Fruit fly (Drosophila melanogaster) whole organism, embryonic: ENCODE data around the gene CG43137.
A peak's percentile ranks its signal among the peaks of the same experiment; 100 is the strongest.

Source experiments
- CG1024 ChIP-seq: fragments of 200-800 bp; sonication (Bioruptor generic); IDR thresholded peaks from 2 replicates; pipeline ENCODE4 v1.3.6; 2022; ENCODE audit warnings: missing biosample characterization, missing genetic modification characterization
- CG10431 ChIP-seq: fragments of 200-800 bp; sonication (Bioruptor generic); optimal IDR thresholded peaks from 3 replicates; lab custom pipeline; 2018; ENCODE audit warnings: missing biosample characterization, mild to moderate bottlenecking, missing genetic modification characterization
- CG10654 ChIP-seq: fragments of 200-800 bp; sonication (Bioruptor generic); optimal IDR thresholded peaks from 2 replicates; lab custom pipeline; 2016; ENCODE audit warnings: missing biosample characterization, missing genetic modification characterization
- CG11085 ChIP-seq: fragments of 200-800 bp; sonication (Bioruptor generic); IDR thresholded peaks from 2 replicates; pipeline ENCODE4 v1.3.6; 2022; ENCODE audit warnings: missing biosample characterization, missing genetic modification characterization
- CG12236 ChIP-seq: fragments of 200-800 bp; sonication (Bioruptor generic); optimal IDR thresholded peaks from 2 replicates; lab custom pipeline; 2016; ENCODE audit warnings: missing biosample characterization, missing genetic modification characterization
- CG12391 ChIP-seq: fragments of 200-800 bp; sonication (Bioruptor generic); optimal IDR thresholded peaks from 3 replicates; lab custom pipeline; 2018; ENCODE audit warnings: missing biosample characterization, mild to moderate bottlenecking, missing genetic modification characterization, moderate library complexity
- CG17186 ChIP-seq: fragments of 200-800 bp; sonication (Bioruptor generic); optimal IDR thresholded peaks from 3 replicates; lab custom pipeline; 2017; ENCODE audit warnings: missing biosample characterization, missing genetic modification reagents, missing genetic modification characterization
- CG18619 ChIP-seq: fragments of 200-800 bp; sonication (Bioruptor generic); optimal IDR thresholded peaks from 3 replicates; lab custom pipeline; 2017; ENCODE audit warnings: missing biosample characterization, mild to moderate bottlenecking, missing genetic modification characterization
- CG2116 ChIP-seq: fragments of 200-800 bp; sonication (Bioruptor generic); optimal IDR thresholded peaks from 3 replicates; lab custom pipeline; 2018; ENCODE audit warnings: missing biosample characterization, mild to moderate bottlenecking, missing genetic modification characterization
- CG3065 ChIP-seq: fragments of 200-800 bp; sonication (Bioruptor generic); optimal IDR thresholded peaks from 2 replicates; lab custom pipeline; 2016; ENCODE audit warnings: missing biosample characterization, missing genetic modification characterization
- CG32767 ChIP-seq: fragments of 200-800 bp; sonication (Bioruptor generic); IDR thresholded peaks from 2 replicates; pipeline ENCODE4 v1.3.6; 2022; ENCODE audit warnings: missing biosample characterization, missing genetic modification characterization
- CG3838 ChIP-seq: fragments of 200-800 bp; sonication (Bioruptor generic); optimal IDR thresholded peaks from 3 replicates; lab custom pipeline; 2016; ENCODE audit warnings: missing biosample characterization, missing genetic modification characterization
- CG6689 ChIP-seq: fragments of 200-800 bp; sonication (Bioruptor generic); IDR thresholded peaks from 2 replicates; pipeline ENCODE4 v1.3.6; 2022; ENCODE audit warnings: missing biosample characterization, missing genetic modification characterization
- CG6813 ChIP-seq: fragments of 200-800 bp; sonication (Bioruptor generic); optimal IDR thresholded peaks from 2 replicates; lab custom pipeline; 2017; ENCODE audit warnings: missing biosample characterization, missing genetic modification characterization, mild to moderate bottlenecking, moderate library complexity, missing genetic modification reagents
- CG7786 ChIP-seq: fragments of 200-800 bp; sonication (Bioruptor generic); optimal IDR thresholded peaks from 2 replicates; lab custom pipeline; 2016; ENCODE audit warnings: missing biosample characterization, missing genetic modification characterization
- CG7987 ChIP-seq: fragments of 200-800 bp; sonication (Bioruptor generic); optimal IDR thresholded peaks from 2 replicates; lab custom pipeline; 2018; ENCODE audit warnings: missing biosample characterization, mild to moderate bottlenecking, missing genetic modification characterization, moderate library complexity
- CG9215 ChIP-seq: fragments of 200-800 bp; sonication (Bioruptor generic); IDR thresholded peaks from 2 replicates; pipeline ENCODE4 v1.3.6; 2022; ENCODE audit warnings: missing biosample characterization, missing genetic modification characterization
- CG9727 ChIP-seq: fragments of 200-800 bp; sonication (Bioruptor generic); optimal IDR thresholded peaks from 3 replicates; lab custom pipeline; 2017; ENCODE audit warnings: missing biosample characterization, mild to moderate bottlenecking, missing genetic modification characterization
- CG9932 ChIP-seq: fragments of 200-800 bp; sonication (Bioruptor generic); IDR thresholded peaks from 2 replicates; pipeline ENCODE4 v1.3.6; 2022; ENCODE audit warnings: missing biosample characterization, missing genetic modification characterization
- Camta ChIP-seq: fragments of 200-800 bp; sonication (Bioruptor generic); optimal IDR thresholded peaks from 2 replicates; lab custom pipeline; 2016; ENCODE audit warnings: missing biosample characterization, missing genetic modification characterization
- Dfd ChIP-seq, 2 experiments: fragments of >200 bp; optimal IDR thresholded peaks; 2 replicates each; lab custom pipeline; 2017; ENCODE audit warnings: missing biosample characterization in 2 of 2, missing genetic modification characterization in 2 of 2
- Dll ChIP-seq: fragments of 200-800 bp; sonication (Bioruptor generic); IDR thresholded peaks from 4 replicates; pipeline ENCODE4 v1.3.6; 2022; ENCODE audit warnings: missing biosample characterization, missing genetic modification characterization; ENCODE audit not compliant: partially characterized antibody
- ERR ChIP-seq: fragments of 200-800 bp; sonication (Bioruptor generic); optimal IDR thresholded peaks from 2 replicates; lab custom pipeline; 2016; ENCODE audit warnings: missing biosample characterization, missing genetic modification characterization
- Fer2 ChIP-seq: fragments of 200-800 bp; sonication (Bioruptor generic); optimal IDR thresholded peaks from 2 replicates; lab custom pipeline; 2018; ENCODE audit warnings: missing biosample characterization, mild to moderate bottlenecking, missing genetic modification characterization, moderate library complexity
- H2.0 ChIP-seq: fragments of 200-800 bp; sonication (Bioruptor generic); IDR thresholded peaks from 2 replicates; pipeline ENCODE4 v1.3.6; 2022; ENCODE audit warnings: missing biosample characterization, missing genetic modification characterization
- HLH54F ChIP-seq: fragments of 200-800 bp; sonication (Bioruptor generic); optimal IDR thresholded peaks from 3 replicates; lab custom pipeline; 2016; ENCODE audit warnings: missing biosample characterization, missing genetic modification characterization
- Max ChIP-seq: fragments of 200-800 bp; sonication (Bioruptor generic); optimal IDR thresholded peaks from 2 replicates; lab custom pipeline; 2016; ENCODE audit warnings: missing biosample characterization, mild to moderate bottlenecking, missing genetic modification characterization
- Med ChIP-seq: fragments of 200-800 bp; sonication (Bioruptor generic); peaks from one replicate; lab custom pipeline; 2016; ENCODE audit warnings: missing biosample characterization, missing genetic modification characterization, mild to moderate bottlenecking, inconsistent platforms, moderate library complexity
- Myb ChIP-seq: fragments of 200-800 bp; sonication (Bioruptor generic); optimal IDR thresholded peaks from 2 replicates; lab custom pipeline; 2016; ENCODE audit warnings: missing biosample characterization, missing genetic modification characterization
- Oaz ChIP-seq: fragments of 200-800 bp; sonication (Bioruptor generic); IDR thresholded peaks from 2 replicates; pipeline ENCODE4 v1.3.6; 2022; ENCODE audit warnings: missing biosample characterization, missing genetic modification characterization
- Rfx ChIP-seq: fragments of 200-800 bp; sonication (Bioruptor generic); IDR thresholded peaks from 2 replicates; pipeline ENCODE4 v1.3.6; 2022; ENCODE audit warnings: missing biosample characterization, missing genetic modification characterization
- Side ChIP-seq: fragments of 200-800 bp; sonication (Bioruptor generic); optimal IDR thresholded peaks from 2 replicates; lab custom pipeline; 2016; ENCODE audit warnings: missing biosample characterization, missing genetic modification characterization
- Six4 ChIP-seq: fragments of 200-800 bp; sonication (Bioruptor generic); optimal IDR thresholded peaks from 2 replicates; lab custom pipeline; 2016; ENCODE audit warnings: missing biosample characterization, missing genetic modification characterization
- abd-A ChIP-seq: fragments of 200-800 bp; sonication (Bioruptor generic); optimal IDR thresholded peaks from 3 replicates; lab custom pipeline; 2019; ENCODE audit warnings: missing biosample characterization, mild to moderate bottlenecking, missing genetic modification characterization, moderate library complexity
- ash1 ChIP-seq: fragments of 200-800 bp; sonication (Bioruptor generic); optimal IDR thresholded peaks from 2 replicates; lab custom pipeline; 2018; ENCODE audit warnings: missing biosample characterization, mild to moderate bottlenecking, missing genetic modification characterization
- cg ChIP-seq: fragments of 200-800 bp; sonication (Bioruptor generic); optimal IDR thresholded peaks from 3 replicates; lab custom pipeline; 2019; ENCODE audit warnings: missing biosample characterization, mild to moderate bottlenecking, missing genetic modification characterization, moderate library complexity
- chif ChIP-seq, 2 experiments: fragments of 200-800 bp; sonication (Bioruptor generic); optimal IDR thresholded peaks; 3 replicates each; lab custom pipeline; 2016; ENCODE audit warnings: missing biosample characterization in 2 of 2, missing genetic modification characterization in 2 of 2
- corto ChIP-seq: fragments of 200-800 bp; sonication (Bioruptor generic); optimal IDR thresholded peaks from 2 replicates; lab custom pipeline; 2016; ENCODE audit warnings: missing biosample characterization, mild to moderate bottlenecking, missing genetic modification characterization, moderate library complexity
- disco-r ChIP-seq: fragments of 200-800 bp; sonication (Bioruptor generic); optimal IDR thresholded peaks from 2 replicates; lab custom pipeline; 2016; ENCODE audit warnings: missing biosample characterization, missing genetic modification characterization
- ham ChIP-seq: fragments of 200-800 bp; sonication (Bioruptor generic); IDR thresholded peaks from 2 replicates; pipeline ENCODE4 v1.3.6; 2022; ENCODE audit warnings: missing biosample characterization, missing genetic modification characterization
- hth ChIP-seq: fragments of >200 bp; optimal IDR thresholded peaks from 2 replicates; lab custom pipeline; 2017; ENCODE audit warnings: inconsistent platforms
- lilli ChIP-seq: fragments of 200-800 bp; sonication (Bioruptor generic); optimal IDR thresholded peaks from 3 replicates; lab custom pipeline; 2016; ENCODE audit warnings: missing biosample characterization, missing genetic modification characterization
- mam ChIP-seq: fragments of 200-800 bp; sonication (Bioruptor generic); optimal IDR thresholded peaks from 3 replicates; lab custom pipeline; 2016; ENCODE audit warnings: missing biosample characterization, missing genetic modification characterization
- p53 ChIP-seq: fragments of 200-800 bp; sonication (Bioruptor generic); optimal IDR thresholded peaks from 2 replicates; lab custom pipeline; 2016; ENCODE audit warnings: missing biosample characterization, missing genetic modification characterization
- pho ChIP-seq: fragments of 200-800 bp; sonication (Bioruptor generic); optimal IDR thresholded peaks from 2 replicates; lab custom pipeline; 2016; ENCODE audit warnings: missing biosample characterization, missing genetic modification characterization
- prd ChIP-seq, 3 experiments: fragments of >200 bp in 2 of 3; fragments of 200-800 bp in 1 of 3; sonication (Bioruptor generic) in 1 of 3; optimal IDR thresholded peaks in 2 of 3; IDR thresholded peaks in 1 of 3; 2 replicates in 2 of 3; 3 replicates in 1 of 3; pipeline versions ENCODE4 v1.3.6 to Lab custom; 2017 to 2022; ENCODE audit warnings: missing biosample characterization in 1 of 3, missing genetic modification characterization in 1 of 3
- row ChIP-seq: fragments of 200-800 bp; sonication (Bioruptor generic); IDR thresholded peaks from 3 replicates; pipeline ENCODE4 v1.3.6; 2022; ENCODE audit warnings: missing biosample characterization, missing genetic modification characterization
- sr ChIP-seq: fragments of 200-800 bp; sonication (Bioruptor generic); IDR thresholded peaks from 3 replicates; pipeline ENCODE4 v1.3.6; 2022; ENCODE audit warnings: missing biosample characterization, missing genetic modification characterization
- stwl ChIP-seq: fragments of 200-800 bp; sonication (Bioruptor generic); optimal IDR thresholded peaks from 3 replicates; lab custom pipeline; 2018; ENCODE audit warnings: missing biosample characterization, mild to moderate bottlenecking, missing genetic modification characterization, moderate library complexity
- trem ChIP-seq: fragments of 200-800 bp; optimal IDR thresholded peaks from 3 replicates; lab custom pipeline; 2019; ENCODE audit warnings: missing biosample characterization, mild to moderate bottlenecking, missing genetic modification characterization, moderate library complexity
- vfl ChIP-seq: fragments of 200-800 bp; sonication (Bioruptor generic); optimal IDR thresholded peaks from 2 replicates; lab custom pipeline; 2016; ENCODE audit warnings: missing biosample characterization, missing genetic modification characterization

The CG43137 gene

DNA sequence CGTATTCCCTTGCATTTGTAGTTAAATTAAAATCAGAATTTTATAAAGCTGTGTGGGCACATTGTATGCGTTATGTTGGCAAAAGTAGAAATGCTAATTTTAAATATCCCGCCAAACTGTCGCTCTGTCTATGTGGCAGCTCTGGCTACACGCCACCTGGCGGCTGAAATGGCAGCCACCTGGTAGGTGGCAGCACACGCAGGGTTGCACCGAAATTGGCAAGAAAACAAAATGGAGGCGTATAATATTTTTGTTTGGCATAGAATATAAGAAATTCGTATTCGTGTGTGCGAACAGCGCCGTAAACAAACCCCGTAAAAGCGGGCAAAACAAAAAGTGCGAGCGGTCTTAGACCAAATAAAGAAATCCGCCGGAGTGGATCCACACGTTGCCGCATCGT lies 43.0 kb upstream of the CG43137 start, which contains the start of gene CG12236 (continued):
- peak; percentile 36 for TF ChIP-seq CG18619
- peak; percentile 99 for TF ChIP-seq CG2116 (GFP tag; lab: Kevin White, UChicago)
- TF ChIP-seq disco-r (GFP tag; lab: Kevin White, UChicago) = peak; percentile 2
- peak; percentile 20 for TF ChIP-seq ERR (GFP tag; lab: Kevin White, UChicago)
- peak; percentile 46 for TF ChIP-seq CG12391 (tag; lab: Kevin White, UChicago)
- peak; percentile 29 for TF ChIP-seq Side (GFP tag; lab: Kevin White, UChicago)
- no peak for TF ChIP-seq Six4 (GFP tag; lab: Kevin White, UChicago)
- TF ChIP-seq HLH54F (GFP tag; lab: Kevin White, UChicago) = peak; percentile 24
- TF ChIP-seq sr (GFP tag; lab: Robert Waterston, UW) = 0 out of 3 replicates have a peak, but pooled peaks have one; percentile 36
- peak; percentile 14 for TF ChIP-seq CG6813
- TF ChIP-seq pho = peak; percentile 45
- TF ChIP-seq vfl (GFP tag; lab: Kevin White, UChicago) = no peak
- 0 out of 2 replicates have a peak, but pooled peaks have one; percentile 37 for TF ChIP-seq CG1024 (GFP tag; lab: Robert Waterston, UW)
- TF ChIP-seq ham (GFP tag; lab: Robert Waterston, UW) = no peak
- TF ChIP-seq abd-A (tag; lab: Kevin White, UChicago) = no peak
- TF ChIP-seq Max (GFP tag; lab: Kevin White, UChicago) = peak; percentile 20
- peak; percentile 32; the same call in 1 of the 3 replicates for TF ChIP-seq row (GFP tag; lab: Robert Waterston, UW)
- TF ChIP-seq CG7786 (GFP tag; lab: Kevin White, UChicago) = peak; percentile 2
- no peak for TF ChIP-seq Dfd (GFP tag; optimal IDR thresholded peaks at IDR 0.05; lab: Kevin White, UChicago)
- TF ChIP-seq mam (GFP tag; lab: Kevin White, UChicago) = peak; percentile 49
- TF ChIP-seq prd (optimal IDR thresholded peaks at IDR 0.05; lab: Kevin White, UChicago) = no peak
- peak; percentile 23; the same call in 1 of the 3 replicates for TF ChIP-seq prd (GFP tag; IDR thresholded peaks at IDR 0.05; lab: Robert Waterston, UW)
- peak; percentile 89 for TF ChIP-seq trem (tag; lab: Kevin White, UChicago)
- TF ChIP-seq stwl (tag; lab: Kevin White, UChicago) = peak; percentile 72
- peak; percentile 37 for TF ChIP-seq Camta (GFP tag; lab: Kevin White, UChicago)
- 0 out of 2 replicates have a peak, but pooled peaks have one; percentile 12 for TF ChIP-seq H2.0 (GFP tag; lab: Robert Waterston, UW)
- TF ChIP-seq Dll = no peak
- TF ChIP-seq CG32767 (GFP tag; lab: Robert Waterston, UW) = 0 out of 2 replicates have a peak, but pooled peaks have one; percentile 21
- peak; percentile 58 for TF ChIP-seq CG9932 (GFP tag; lab: Robert Waterston, UW)
- peak; percentile 40 for TF ChIP-seq p53 (GFP tag; lab: Kevin White, UChicago)
- TF ChIP-seq Fer2 (tag; lab: Kevin White, UChicago) = peak; percentile 13
- no peak for TF ChIP-seq hth
- peak; percentile 77 for TF ChIP-seq CG7987
- no peak for TF ChIP-seq CG3065
- no peak for TF ChIP-seq CG3838
- TF ChIP-seq lilli = peak; percentile 49
- no peak for TF ChIP-seq CG10431 (GFP tag; lab: Kevin White, UChicago)
- TF ChIP-seq CG12236 (GFP tag; lab: Kevin White, UChicago) = peak; percentile 20
- TF ChIP-seq CG9215 (GFP tag; lab: Robert Waterston, UW) = no peak
- peak; percentile 44; the same call in 1 of the 2 replicates for TF ChIP-seq CG11085 (GFP tag; lab: Robert Waterston, UW)
- peak; percentile 85 for TF ChIP-seq CG17186 (GFP tag; lab: Kevin White, UChicago)
- TF ChIP-seq Myb (GFP tag; lab: Kevin White, UChicago) = peak; percentile 90
- no peak for TF ChIP-seq cg
- TF ChIP-seq Med (GFP tag; lab: Kevin White, UChicago) = peak; percentile 93
- no peak for TF ChIP-seq corto (GFP tag; lab: Kevin White, UChicago)
- peak; percentile 30; the same call in 1 of the 2 replicates for TF ChIP-seq CG6689
- peak; percentile 24 for TF ChIP-seq CG10654 (GFP tag; lab: Kevin White, UChicago)
- no peak for TF ChIP-seq Oaz (GFP tag; lab: Robert Waterston, UW)
- TF ChIP-seq chif (GFP tag; optimal IDR thresholded peaks at IDR 0.05; lab: Kevin White, UChicago) = peak in 1 of 2 experiments; percentile 25
- TF ChIP-seq ash1 (GFP tag; lab: Kevin White, UChicago) = peak; percentile 63
- peak; percentile 51 for TF ChIP-seq CG9727 (GFP tag; lab: Kevin White, UChicago)
- TF ChIP-seq Rfx = peak; percentile 82
